Worm (Caenorhabditis elegans) whole organism, mixed stage, embryonic: ENCODE measurements around the gene T12C9.7.

Experiments used
- ceh-43 ChIP-seq: fragments of 200-800 bp; sonication (Bioruptor generic); optimal IDR thresholded peaks from 2 replicates; lab custom pipeline; 2018; ENCODE audit warnings: mild to moderate bottlenecking, missing genetic modification characterization, moderate library complexity, missing compliant biosample characterization
- drap-1 ChIP-seq: fragments of 200-800 bp; sonication (Bioruptor generic); optimal IDR thresholded peaks from 3 replicates; lab custom pipeline; 2018; ENCODE audit warnings: mild to moderate bottlenecking, missing genetic modification characterization, missing compliant biosample characterization
- elt-3 ChIP-seq: fragments of 150-350 bp; optimal IDR thresholded peaks from 2 replicates; lab custom pipeline; 2014; ENCODE audit warnings: missing biosample characterization, missing genetic modification characterization
- nhr-237 ChIP-seq: fragments of 150-350 bp; optimal IDR thresholded peaks from 2 replicates; lab custom pipeline; 2014; ENCODE audit warnings: missing biosample characterization, missing genetic modification characterization
- pha-4 ChIP-seq: fragments of 150-350 bp; optimal IDR thresholded peaks from 2 replicates; lab custom pipeline; 2018; ENCODE audit warnings: missing biosample characterization, missing genetic modification reagents, missing genetic modification characterization
- ztf-11 ChIP-seq: fragments of 150-350 bp; optimal IDR thresholded peaks from 2 replicates; lab custom pipeline; 2014; ENCODE audit warnings: missing biosample characterization, missing genetic modification characterization

DNA sequence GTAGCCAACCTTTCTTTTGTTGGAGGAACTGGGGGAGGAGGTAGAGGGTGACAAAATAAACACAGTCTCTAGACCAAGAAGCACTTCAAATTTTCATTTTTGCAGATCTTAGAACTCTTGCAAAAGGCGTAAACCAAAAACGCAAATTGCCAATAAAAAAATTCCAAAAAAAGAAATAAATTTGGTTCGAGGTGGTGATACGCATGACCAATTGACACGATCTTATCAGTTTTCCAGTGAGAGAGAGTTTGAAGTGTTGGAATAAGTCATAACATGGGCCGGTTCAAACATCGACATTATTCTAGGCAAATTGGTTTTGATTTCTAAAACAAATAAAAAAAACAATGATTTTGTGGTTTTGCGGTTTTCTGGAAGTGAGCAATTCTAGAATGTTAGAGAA, 35.1 kb upstream of the T12C9.7 start:
- TF ChIP-seq nhr-237 (tag; lab: Kevin White, UChicago) (no peak), ceh-43 (GFP tag; lab: Kevin White, UChicago) (no peak), drap-1 (GFP tag; lab: Kevin White, UChicago) (no peak), ztf-11 (tag; lab: Kevin White, UChicago) (no peak), elt-3 (no peak), pha-4 (tag; lab: Kevin White, UChicago) (no peak)
